Fruit fly (Drosophila melanogaster) whole organism, embryonic: Measurements from ENCODE around the gene boil.

Source experiments
- Atf6 ChIP-seq: fragments of 200-800 bp; sonication (Bioruptor generic); IDR thresholded peaks from 2 replicates; pipeline ENCODE4 v1.3.6; 2022; ENCODE audit warnings: missing biosample characterization, missing genetic modification characterization
- CG12155 ChIP-seq: fragments of 200-800 bp; sonication (Bioruptor generic); optimal IDR thresholded peaks from 3 replicates; lab custom pipeline; 2016; ENCODE audit warnings: missing biosample characterization, missing genetic modification characterization
- CG12299 ChIP-seq: fragments of 200-800 bp; sonication (Bioruptor generic); optimal IDR thresholded peaks from 2 replicates; lab custom pipeline; 2018; ENCODE audit warnings: missing biosample characterization, mild to moderate bottlenecking, missing genetic modification characterization
- CG13624 ChIP-seq: fragments of 200-800 bp; sonication (Bioruptor generic); optimal IDR thresholded peaks from 2 replicates; lab custom pipeline; 2016; ENCODE audit warnings: missing biosample characterization, missing genetic modification characterization
- CG17186 ChIP-seq: fragments of 200-800 bp; sonication (Bioruptor generic); optimal IDR thresholded peaks from 3 replicates; lab custom pipeline; 2017; ENCODE audit warnings: missing biosample characterization, missing genetic modification reagents, missing genetic modification characterization
- CG17385 ChIP-seq: fragments of 200-800 bp; sonication (Bioruptor generic); optimal IDR thresholded peaks from 3 replicates; lab custom pipeline; 2018; ENCODE audit warnings: missing biosample characterization, mild to moderate bottlenecking, missing genetic modification characterization
- CG18262 ChIP-seq: fragments of 200-800 bp; optimal IDR thresholded peaks from 3 replicates; lab custom pipeline; 2019; ENCODE audit warnings: missing biosample characterization, mild to moderate bottlenecking, missing genetic modification characterization, moderate library complexity
- CG2889 ChIP-seq: fragments of 200-800 bp; sonication (Bioruptor generic); IDR thresholded peaks from 3 replicates; pipeline ENCODE4 v1.3.6; 2022; ENCODE audit warnings: missing biosample characterization, missing genetic modification characterization
- CG3163 ChIP-seq: fragments of 200-800 bp; sonication (Bioruptor generic); optimal IDR thresholded peaks from 3 replicates; lab custom pipeline; 2016; ENCODE audit warnings: missing biosample characterization, missing genetic modification characterization
- CG33213 ChIP-seq: fragments of 200-800 bp; sonication (Bioruptor generic); optimal IDR thresholded peaks from 3 replicates; lab custom pipeline; 2016; ENCODE audit warnings: missing biosample characterization, missing genetic modification characterization
- CG33557 ChIP-seq: fragments of 200-800 bp; sonication (Bioruptor generic); optimal IDR thresholded peaks from 2 replicates; lab custom pipeline; 2019; ENCODE audit warnings: missing biosample characterization, mild to moderate bottlenecking, missing genetic modification characterization, moderate library complexity
- CG4282 ChIP-seq: fragments of 200-800 bp; sonication (Bioruptor generic); optimal IDR thresholded peaks from 2 replicates; lab custom pipeline; 2016; ENCODE audit warnings: missing biosample characterization, missing genetic modification characterization
- CG43689 ChIP-seq: fragments of 200-800 bp; sonication (Bioruptor generic); IDR thresholded peaks from 2 replicates; pipeline ENCODE4 v1.3.6; 2022; ENCODE audit warnings: missing biosample characterization, missing genetic modification characterization
- CG5953 ChIP-seq: fragments of 200-800 bp; sonication (Bioruptor generic); IDR thresholded peaks from 2 replicates; pipeline ENCODE4 v1.3.6; 2022; ENCODE audit warnings: missing biosample characterization, missing genetic modification characterization
- CG6854 ChIP-seq: fragments of 200-800 bp; sonication (Bioruptor generic); optimal IDR thresholded peaks from 3 replicates; lab custom pipeline; 2017; ENCODE audit warnings: missing biosample characterization, mild to moderate bottlenecking, missing genetic modification characterization
- CG9727 ChIP-seq: fragments of 200-800 bp; sonication (Bioruptor generic); optimal IDR thresholded peaks from 3 replicates; lab custom pipeline; 2017; ENCODE audit warnings: missing biosample characterization, mild to moderate bottlenecking, missing genetic modification characterization
- CG9817 ChIP-seq: fragments of 200-800 bp; sonication (Bioruptor generic); optimal IDR thresholded peaks from 2 replicates; lab custom pipeline; 2018; ENCODE audit warnings: missing biosample characterization, mild to moderate bottlenecking, missing genetic modification characterization, moderate library complexity
- Chrac-16 ChIP-seq: fragments of 200-800 bp; sonication (Bioruptor generic); optimal IDR thresholded peaks from 3 replicates; lab custom pipeline; 2016; ENCODE audit warnings: missing biosample characterization, missing genetic modification characterization
- D ChIP-seq, 2 experiments: fragments of 200-800 bp in 1 of 2; fragments of >200 bp in 1 of 2; sonication (Bioruptor generic) in 1 of 2; optimal IDR thresholded peaks; 2 replicates in 1 of 2; 3 replicates in 1 of 2; lab custom pipeline; 2017; ENCODE audit warnings: mild to moderate bottlenecking in 1 of 2, missing biosample characterization in 1 of 2, missing genetic modification characterization in 1 of 2, missing genetic modification reagents in 1 of 2
- Dbx ChIP-seq: fragments of 200-800 bp; sonication (Bioruptor generic); IDR thresholded peaks from 3 replicates; pipeline ENCODE4 v1.3.6; 2022; ENCODE audit warnings: missing biosample characterization, missing genetic modification characterization
- E2f2 ChIP-seq: fragments of 200-800 bp; sonication (Bioruptor generic); IDR thresholded peaks from 2 replicates; pipeline ENCODE4 v1.3.6; 2022; ENCODE audit warnings: missing biosample characterization, missing genetic modification characterization
- Elba2 ChIP-seq: fragments of 200-800 bp; sonication (Bioruptor generic); optimal IDR thresholded peaks from 3 replicates; lab custom pipeline; 2016; ENCODE audit warnings: missing biosample characterization, missing genetic modification characterization
- Fer1 ChIP-seq: fragments of 200-800 bp; sonication (Bioruptor generic); optimal IDR thresholded peaks from 2 replicates; lab custom pipeline; 2017; ENCODE audit warnings: missing biosample characterization, mild to moderate bottlenecking, missing genetic modification characterization
- Fer2 ChIP-seq: fragments of 200-800 bp; sonication (Bioruptor generic); optimal IDR thresholded peaks from 2 replicates; lab custom pipeline; 2018; ENCODE audit warnings: missing biosample characterization, mild to moderate bottlenecking, missing genetic modification characterization, moderate library complexity
- HmgD ChIP-seq: fragments of 200-800 bp; sonication (Bioruptor generic); optimal IDR thresholded peaks from 3 replicates; lab custom pipeline; 2016; ENCODE audit warnings: missing biosample characterization, missing genetic modification characterization
- Lpt ChIP-seq: fragments of >200 bp; optimal IDR thresholded peaks from 2 replicates; lab custom pipeline; 2018; ENCODE audit warnings: missing biosample characterization, missing genetic modification characterization
- Oaz ChIP-seq: fragments of 200-800 bp; sonication (Bioruptor generic); IDR thresholded peaks from 2 replicates; pipeline ENCODE4 v1.3.6; 2022; ENCODE audit warnings: missing biosample characterization, missing genetic modification characterization
- Rx ChIP-seq: fragments of 200-800 bp; sonication (Bioruptor generic); IDR thresholded peaks from 2 replicates; pipeline ENCODE4 v1.3.6; 2022; ENCODE audit warnings: missing biosample characterization, missing genetic modification characterization
- Sin3A ChIP-seq: fragments of >200 bp; optimal IDR thresholded peaks from 2 replicates; lab custom pipeline; 2018
- ash1 ChIP-seq: fragments of 200-800 bp; sonication (Bioruptor generic); optimal IDR thresholded peaks from 2 replicates; lab custom pipeline; 2018; ENCODE audit warnings: missing biosample characterization, mild to moderate bottlenecking, missing genetic modification characterization
- ato ChIP-seq: fragments of 200-800 bp; sonication (Bioruptor generic); IDR thresholded peaks from 2 replicates; pipeline ENCODE4 v1.3.6; 2022; ENCODE audit warnings: missing biosample characterization, missing genetic modification characterization; ENCODE audit not compliant: partially characterized antibody
- ftz-f1 ChIP-seq: fragments of 200-800 bp; sonication (Bioruptor generic); optimal IDR thresholded peaks from 2 replicates; lab custom pipeline; 2016; ENCODE audit warnings: missing biosample characterization, missing genetic modification characterization
- fu2 ChIP-seq: fragments of 200-800 bp; sonication (Bioruptor generic); optimal IDR thresholded peaks from 2 replicates; lab custom pipeline; 2016; ENCODE audit warnings: missing biosample characterization, missing genetic modification characterization
- grn ChIP-seq: fragments of 200-800 bp; sonication (Bioruptor generic); optimal IDR thresholded peaks from 3 replicates; lab custom pipeline; 2017; ENCODE audit warnings: missing biosample characterization, missing genetic modification characterization
- inv ChIP-seq: fragments of 200-800 bp; sonication (Bioruptor generic); IDR thresholded peaks from 2 replicates; pipeline ENCODE4 v1.3.6; 2022; ENCODE audit warnings: missing biosample characterization, missing genetic modification characterization; ENCODE audit not compliant: partially characterized antibody
- lov ChIP-seq, 2 experiments: fragments of 200-800 bp in 1 of 2; fragments of >200 bp in 1 of 2; sonication (Bioruptor generic) in 1 of 2; IDR thresholded peaks in 1 of 2; optimal IDR thresholded peaks in 1 of 2; 2 replicates in 1 of 2; 3 replicates in 1 of 2; pipeline versions ENCODE4 v1.3.6 to Lab custom; 2017 to 2022; ENCODE audit warnings: missing biosample characterization in 1 of 2, missing genetic modification characterization in 1 of 2
- nom ChIP-seq: fragments of 200-800 bp; sonication (Bioruptor generic); optimal IDR thresholded peaks from 2 replicates; lab custom pipeline; 2017; ENCODE audit warnings: missing biosample characterization, missing genetic modification characterization, mild to moderate bottlenecking, moderate library complexity, missing genetic modification reagents
- pfk ChIP-seq: fragments of 200-800 bp; sonication (Bioruptor generic); optimal IDR thresholded peaks from 2 replicates; lab custom pipeline; 2018; ENCODE audit warnings: missing biosample characterization, mild to moderate bottlenecking, missing genetic modification characterization, moderate library complexity
- prd ChIP-seq, 3 experiments: fragments of >200 bp in 2 of 3; fragments of 200-800 bp in 1 of 3; sonication (Bioruptor generic) in 1 of 3; optimal IDR thresholded peaks in 2 of 3; IDR thresholded peaks in 1 of 3; 2 replicates in 2 of 3; 3 replicates in 1 of 3; pipeline versions ENCODE4 v1.3.6 to Lab custom; 2017 to 2022; ENCODE audit warnings: missing biosample characterization in 1 of 3, missing genetic modification characterization in 1 of 3
- pum ChIP-seq: fragments of 200-800 bp; sonication (Bioruptor generic); optimal IDR thresholded peaks from 2 replicates; lab custom pipeline; 2016; ENCODE audit warnings: missing biosample characterization, missing genetic modification characterization
- run ChIP-seq: fragments of 200-800 bp; sonication (Bioruptor generic); optimal IDR thresholded peaks from 3 replicates; lab custom pipeline; 2018; ENCODE audit warnings: missing biosample characterization, mild to moderate bottlenecking, missing genetic modification characterization
- salm ChIP-seq: fragments of 200-800 bp; sonication (Bioruptor generic); optimal IDR thresholded peaks from 2 replicates; lab custom pipeline; 2018; ENCODE audit warnings: missing biosample characterization, mild to moderate bottlenecking, missing genetic modification characterization
- sr ChIP-seq: fragments of 200-800 bp; sonication (Bioruptor generic); IDR thresholded peaks from 3 replicates; pipeline ENCODE4 v1.3.6; 2022; ENCODE audit warnings: missing biosample characterization, missing genetic modification characterization
- sug ChIP-seq: fragments of 200-800 bp; optimal IDR thresholded peaks from 2 replicates; lab custom pipeline; 2019; ENCODE audit warnings: missing biosample characterization, mild to moderate bottlenecking, missing genetic modification characterization, moderate library complexity
- tll ChIP-seq, 2 experiments: fragments of 200-800 bp in 1 of 2; fragments of >200 bp in 1 of 2; sonication (Bioruptor generic) in 1 of 2; optimal IDR thresholded peaks; 2 replicates each; lab custom pipeline; 2017 to 2019; ENCODE audit warnings: missing biosample characterization in 2 of 2, missing genetic modification characterization in 2 of 2, mild to moderate bottlenecking in 1 of 2, moderate library complexity in 1 of 2
- tup ChIP-seq: fragments of 200-800 bp; sonication (Bioruptor generic); optimal IDR thresholded peaks from 2 replicates; lab custom pipeline; 2016; ENCODE audit warnings: missing biosample characterization, mild to moderate bottlenecking, missing genetic modification characterization, moderate library complexity
- unc-4 ChIP-seq: fragments of 200-800 bp; sonication (Bioruptor generic); IDR thresholded peaks from 2 replicates; pipeline ENCODE4 v1.3.6; 2022; ENCODE audit warnings: missing biosample characterization, missing genetic modification characterization; ENCODE audit not compliant: partially characterized antibody
- yki ChIP-seq: fragments of >200 bp; optimal IDR thresholded peaks from 3 replicates; lab custom pipeline; 2018

The boil gene

dm6 chrX:4919040-4919881 lies 43.8 kb downstream of the boil start (continued):
- no peak for TF ChIP-seq inv
- peak; percentile 82 for TF ChIP-seq pum (GFP tag; lab: Kevin White, UChicago)
- peak; percentile 71 for TF ChIP-seq CG17385
- TF ChIP-seq CG33213 (GFP tag; lab: Kevin White, UChicago) = peak; percentile 65
- peak; percentile 83 for TF ChIP-seq CG9817 (tag; lab: Kevin White, UChicago)
- no peak for TF ChIP-seq yki (lab: Kevin White, UChicago)
- peak; percentile 87 for TF ChIP-seq sr
- no peak for TF ChIP-seq CG33557
- TF ChIP-seq CG12299 = peak; percentile 36
- peak; percentile 83 for TF ChIP-seq Rx (GFP tag; lab: Robert Waterston, UW)
- peak; percentile 66 for TF ChIP-seq ftz-f1 (GFP tag; lab: Kevin White, UChicago)
- TF ChIP-seq CG12155 = peak; percentile 78
- peak; percentile 60 for TF ChIP-seq E2f2 (GFP tag; lab: Robert Waterston, UW)
- TF ChIP-seq Chrac-16 = peak; percentile 84
- TF ChIP-seq Lpt = no peak
- peak; percentile 8 for TF ChIP-seq sug (tag; lab: Kevin White, UChicago)
- TF ChIP-seq CG13624 = peak; percentile 76
- no peak for TF ChIP-seq unc-4 (GFP tag; lab: Robert Waterston, UW)
- no peak for TF ChIP-seq Elba2 (GFP tag; lab: Kevin White, UChicago)
- peak; percentile 71 for TF ChIP-seq Fer1 (GFP tag; lab: Kevin White, UChicago)
- peak; percentile 14 for TF ChIP-seq tup
- TF ChIP-seq CG9727 (GFP tag; lab: Kevin White, UChicago) = peak; percentile 55
- TF ChIP-seq Sin3A = no peak
- no peak for TF ChIP-seq pfk
- TF ChIP-seq CG3163 = peak; percentile 60
- no peak for TF ChIP-seq CG17186 (GFP tag; lab: Kevin White, UChicago)
- no peak for TF ChIP-seq CG6854 (GFP tag; lab: Kevin White, UChicago)
- peak; percentile 72 for TF ChIP-seq fu2 (GFP tag; lab: Kevin White, UChicago)
- peak; percentile 86 for TF ChIP-seq Dbx (GFP tag; lab: Robert Waterston, UW)
- TF ChIP-seq ato (GFP tag; lab: Robert Waterston, UW) = no peak
- no peak for TF ChIP-seq grn (GFP tag; lab: Kevin White, UChicago)
- TF ChIP-seq HmgD = peak; percentile 65
- peak; percentile 52 for TF ChIP-seq Fer2 (tag; lab: Kevin White, UChicago)
- TF ChIP-seq tll (GFP tag; optimal IDR thresholded peaks at IDR 0.05; lab: Kevin White, UChicago) = no peak
- TF ChIP-seq CG4282 = peak; percentile 66
- TF ChIP-seq D (optimal IDR thresholded peaks at IDR 0.05; lab: Kevin White, UChicago) = no peak
- peak; percentile 56 for TF ChIP-seq D (GFP tag; optimal IDR thresholded peaks at IDR 0.05; lab: Kevin White, UChicago)
- TF ChIP-seq CG18262 (tag; lab: Kevin White, UChicago) = peak; percentile 63
- peak; percentile 73 for TF ChIP-seq CG5953 (GFP tag; lab: Robert Waterston, UW)
- TF ChIP-seq nom = peak; percentile 8
- peak; percentile 3 for TF ChIP-seq ash1 (GFP tag; lab: Kevin White, UChicago)
- TF ChIP-seq Oaz (GFP tag; lab: Robert Waterston, UW) = peak; percentile 79
- TF ChIP-seq CG43689 (GFP tag; lab: Robert Waterston, UW) = peak; percentile 84
- peak; percentile 58 for TF ChIP-seq salm (tag; lab: Kevin White, UChicago)
- peak; percentile 38 for TF ChIP-seq run (tag; lab: Kevin White, UChicago)
- no peak for TF ChIP-seq lov (optimal IDR thresholded peaks at IDR 0.05; lab: Kevin White, UChicago)
- peak; percentile 73; the same call in 1 of the 3 replicates for TF ChIP-seq lov (GFP tag; IDR thresholded peaks at IDR 0.05; lab: Robert Waterston, UW)
- TF ChIP-seq CG2889 (GFP tag; lab: Robert Waterston, UW) = peak; percentile 83; the same call in 2 of the 3 replicates
- TF ChIP-seq Atf6 (GFP tag; lab: Robert Waterston, UW) = peak; percentile 81
- TF ChIP-seq prd (optimal IDR thresholded peaks at IDR 0.05; lab: Kevin White, UChicago) = no peak
- TF ChIP-seq prd (GFP tag; IDR thresholded peaks at IDR 0.05; lab: Robert Waterston, UW) = peak; percentile 91
